Fruit fly (Drosophila melanogaster) whole organism, embryonic: ENCODE data around the gene CG14024.
A peak's percentile ranks its signal among the peaks of the same experiment; 100 is the strongest.

Experiments used
- Adf1 ChIP-seq: fragments of 200-800 bp; sonication (Bioruptor generic); IDR thresholded peaks from 2 replicates; pipeline ENCODE4 v1.3.6; 2022; ENCODE audit warnings: missing biosample characterization, missing genetic modification characterization
- Aef1 ChIP-seq: fragments of 200-800 bp; sonication (Bioruptor generic); IDR thresholded peaks from 3 replicates; pipeline ENCODE4 v1.3.6; 2022; ENCODE audit warnings: missing biosample characterization, missing genetic modification characterization
- Asciz ChIP-seq: fragments of 200-800 bp; sonication (Bioruptor generic); optimal IDR thresholded peaks from 2 replicates; lab custom pipeline; 2017; ENCODE audit warnings: missing biosample characterization, mild to moderate bottlenecking, missing genetic modification characterization, missing genetic modification reagents
- Awh ChIP-seq: fragments of 200-800 bp; sonication (Bioruptor generic); IDR thresholded peaks from 2 replicates; pipeline ENCODE4, ENCODE4 v1.3.6; 2022; ENCODE audit warnings: missing biosample characterization, missing genetic modification characterization
- CG10543 ChIP-seq: fragments of 200-800 bp; sonication (Bioruptor generic); optimal IDR thresholded peaks from 3 replicates; lab custom pipeline; 2017; ENCODE audit warnings: missing biosample characterization, mild to moderate bottlenecking, missing genetic modification characterization, moderate library complexity
- CG11504 ChIP-seq: fragments of 200-800 bp; sonication (Bioruptor generic); optimal IDR thresholded peaks from 3 replicates; lab custom pipeline; 2019; ENCODE audit warnings: missing biosample characterization, mild to moderate bottlenecking, missing genetic modification characterization, moderate library complexity
- CG12071 ChIP-seq: fragments of 200-800 bp; sonication (Bioruptor generic); optimal IDR thresholded peaks from 3 replicates; lab custom pipeline; 2018; ENCODE audit warnings: missing biosample characterization, mild to moderate bottlenecking, missing genetic modification characterization
- CG12744 ChIP-seq: fragments of 200-800 bp; sonication (Bioruptor generic); optimal IDR thresholded peaks from 2 replicates; lab custom pipeline; 2016; ENCODE audit warnings: missing biosample characterization, missing genetic modification characterization
- CG15011 ChIP-seq: fragments of 200-800 bp; sonication (Bioruptor generic); optimal IDR thresholded peaks from 3 replicates; lab custom pipeline; 2018; ENCODE audit warnings: missing biosample characterization, mild to moderate bottlenecking, missing genetic modification characterization
- CG15601 ChIP-seq: fragments of 200-800 bp; sonication (Bioruptor generic); optimal IDR thresholded peaks from 3 replicates; lab custom pipeline; 2019; ENCODE audit warnings: missing biosample characterization, mild to moderate bottlenecking, missing genetic modification characterization, moderate library complexity
- CG1603 ChIP-seq: fragments of 200-800 bp; sonication (Bioruptor generic); optimal IDR thresholded peaks from 2 replicates; lab custom pipeline; 2019; ENCODE audit warnings: missing biosample characterization, mild to moderate bottlenecking, missing genetic modification characterization, moderate library complexity
- CG1832 ChIP-seq: fragments of 200-800 bp; sonication (Bioruptor generic); optimal IDR thresholded peaks from 2 replicates; lab custom pipeline; 2017; ENCODE audit warnings: missing biosample characterization, mild to moderate bottlenecking, missing genetic modification characterization, inconsistent platforms
- CG18476 ChIP-seq: fragments of 200-800 bp; sonication (Bioruptor generic); optimal IDR thresholded peaks from 2 replicates; lab custom pipeline; 2016; ENCODE audit warnings: missing biosample characterization, mild to moderate bottlenecking, missing genetic modification characterization
- CG3065 ChIP-seq: fragments of 200-800 bp; sonication (Bioruptor generic); optimal IDR thresholded peaks from 2 replicates; lab custom pipeline; 2016; ENCODE audit warnings: missing biosample characterization, missing genetic modification characterization
- CG33213 ChIP-seq: fragments of 200-800 bp; sonication (Bioruptor generic); optimal IDR thresholded peaks from 3 replicates; lab custom pipeline; 2016; ENCODE audit warnings: missing biosample characterization, missing genetic modification characterization
- CG3407 ChIP-seq: fragments of 200-800 bp; sonication (Bioruptor generic); optimal IDR thresholded peaks from 2 replicates; lab custom pipeline; 2018; ENCODE audit warnings: missing biosample characterization, mild to moderate bottlenecking, missing genetic modification characterization
- CG34224 ChIP-seq: fragments of 200-800 bp; sonication (Bioruptor generic); IDR thresholded peaks from 3 replicates; pipeline ENCODE4 v1.3.6; 2022; ENCODE audit warnings: missing biosample characterization, missing genetic modification characterization; ENCODE audit not compliant: partially characterized antibody
- CG4707 ChIP-seq: fragments of 200-800 bp; sonication (Bioruptor generic); optimal IDR thresholded peaks from 2 replicates; lab custom pipeline; 2018; ENCODE audit warnings: missing biosample characterization, mild to moderate bottlenecking, missing genetic modification characterization, moderate library complexity
- CG6254 ChIP-seq: fragments of 200-800 bp; sonication (Bioruptor generic); optimal IDR thresholded peaks from 3 replicates; lab custom pipeline; 2017; ENCODE audit warnings: mild to moderate bottlenecking, missing biosample characterization, missing genetic modification reagents, missing genetic modification characterization
- CG6683 ChIP-seq: fragments of 200-800 bp; sonication (Bioruptor generic); optimal IDR thresholded peaks from 2 replicates; lab custom pipeline; 2017; ENCODE audit warnings: missing biosample characterization, mild to moderate bottlenecking, missing genetic modification characterization, missing genetic modification reagents
- CG7357 ChIP-seq: fragments of 200-800 bp; sonication (Bioruptor generic); IDR thresholded peaks from 3 replicates; pipeline ENCODE4 v1.3.6; 2022; ENCODE audit warnings: missing biosample characterization, missing genetic modification characterization
- CG7839 ChIP-seq: fragments of 200-800 bp; sonication (Bioruptor generic); optimal IDR thresholded peaks from 3 replicates; lab custom pipeline; 2018; ENCODE audit warnings: missing biosample characterization, mild to moderate bottlenecking, missing genetic modification characterization, moderate library complexity
- CoRest ChIP-seq: fragments of 200-800 bp; sonication (Bioruptor generic); optimal IDR thresholded peaks from 3 replicates; lab custom pipeline; 2018; ENCODE audit warnings: missing biosample characterization, mild to moderate bottlenecking, missing genetic modification characterization, moderate library complexity
- CrebB ChIP-seq: fragments of 200-800 bp; sonication (Bioruptor generic); optimal IDR thresholded peaks from 3 replicates; lab custom pipeline; 2018; ENCODE audit warnings: missing biosample characterization, mild to moderate bottlenecking, missing genetic modification characterization
- Dbx ChIP-seq: fragments of 200-800 bp; sonication (Bioruptor generic); IDR thresholded peaks from 3 replicates; pipeline ENCODE4 v1.3.6; 2022; ENCODE audit warnings: missing biosample characterization, missing genetic modification characterization
- Dip3 ChIP-seq: fragments of 200-800 bp; sonication (Bioruptor generic); optimal IDR thresholded peaks from 3 replicates; lab custom pipeline; 2016; ENCODE audit warnings: missing biosample characterization, missing genetic modification characterization
- Hey ChIP-seq: fragments of 200-800 bp; sonication (Bioruptor generic); optimal IDR thresholded peaks from 3 replicates; lab custom pipeline; 2018; ENCODE audit warnings: missing biosample characterization, mild to moderate bottlenecking, missing genetic modification characterization
- Lim3 ChIP-seq: fragments of 200-800 bp; sonication (Bioruptor generic); IDR thresholded peaks from 2 replicates; pipeline ENCODE4 v1.3.6; 2022; ENCODE audit warnings: missing biosample characterization, missing genetic modification characterization
- MBD-R2 ChIP-seq: fragments of 200-800 bp; sonication (Bioruptor generic); IDR thresholded peaks from 2 replicates; pipeline ENCODE4 v1.3.6; 2022; ENCODE audit warnings: missing biosample characterization, missing genetic modification characterization
- Ptx1 ChIP-seq: fragments of 200-800 bp; sonication (Bioruptor generic); IDR thresholded peaks from 2 replicates; pipeline ENCODE4 v1.3.6; 2022; ENCODE audit warnings: missing biosample characterization, missing genetic modification characterization
- Rfx ChIP-seq: fragments of 200-800 bp; sonication (Bioruptor generic); IDR thresholded peaks from 2 replicates; pipeline ENCODE4 v1.3.6; 2022; ENCODE audit warnings: missing biosample characterization, missing genetic modification characterization
- Sox102F ChIP-seq: fragments of 200-800 bp; sonication (Bioruptor generic); optimal IDR thresholded peaks from 2 replicates; lab custom pipeline; 2018; ENCODE audit warnings: missing biosample characterization, mild to moderate bottlenecking, missing genetic modification characterization, moderate library complexity
- Usf ChIP-seq: fragments of 200-800 bp; sonication (Bioruptor generic); optimal IDR thresholded peaks from 2 replicates; lab custom pipeline; 2017; ENCODE audit warnings: missing genotype, missing biosample characterization, missing genetic modification characterization
- ap ChIP-seq: fragments of 200-800 bp; sonication (Bioruptor generic); IDR thresholded peaks from 2 replicates; pipeline ENCODE4 v1.3.6; 2022; ENCODE audit warnings: missing biosample characterization, missing genetic modification characterization
- az2 ChIP-seq: fragments of 200-800 bp; sonication (Bioruptor generic); optimal IDR thresholded peaks from 3 replicates; lab custom pipeline; 2016; ENCODE audit warnings: missing biosample characterization, missing genetic modification characterization
- corto ChIP-seq: fragments of 200-800 bp; sonication (Bioruptor generic); optimal IDR thresholded peaks from 2 replicates; lab custom pipeline; 2016; ENCODE audit warnings: missing biosample characterization, mild to moderate bottlenecking, missing genetic modification characterization, moderate library complexity
- cwo ChIP-seq: fragments of 200-800 bp; sonication (Bioruptor generic); optimal IDR thresholded peaks from 3 replicates; lab custom pipeline; 2017; ENCODE audit warnings: missing biosample characterization, missing genetic modification characterization, mild to moderate bottlenecking, moderate library complexity, missing genetic modification reagents
- dmrt99B ChIP-seq: fragments of 200-800 bp; sonication (Bioruptor generic); optimal IDR thresholded peaks from 2 replicates; lab custom pipeline; 2018; ENCODE audit warnings: missing biosample characterization, mild to moderate bottlenecking, missing genetic modification characterization, moderate library complexity
- exex ChIP-seq: fragments of 200-800 bp; sonication (Bioruptor generic); optimal IDR thresholded peaks from 4 replicates; lab custom pipeline; 2018; ENCODE audit warnings: missing biosample characterization, mild to moderate bottlenecking, missing genetic modification characterization, moderate library complexity
- eyg ChIP-seq: fragments of 200-800 bp; sonication (Bioruptor generic); optimal IDR thresholded peaks from 3 replicates; lab custom pipeline; 2016; ENCODE audit warnings: missing biosample characterization, missing genetic modification characterization
- fd64A ChIP-seq: fragments of 200-800 bp; sonication (Bioruptor generic); optimal IDR thresholded peaks from 3 replicates; lab custom pipeline; 2018; ENCODE audit warnings: missing biosample characterization, mild to moderate bottlenecking, missing genetic modification characterization
- ham ChIP-seq: fragments of 200-800 bp; sonication (Bioruptor generic); IDR thresholded peaks from 2 replicates; pipeline ENCODE4 v1.3.6; 2022; ENCODE audit warnings: missing biosample characterization, missing genetic modification characterization
- kay ChIP-seq: fragments of 200-800 bp; sonication (Bioruptor generic); optimal IDR thresholded peaks from 2 replicates; lab custom pipeline; 2016; ENCODE audit warnings: missing biosample characterization, missing genetic modification characterization
- lab ChIP-seq: fragments of 200-800 bp; sonication (Bioruptor generic); optimal IDR thresholded peaks from 3 replicates; lab custom pipeline; 2017; ENCODE audit warnings: missing biosample characterization, missing genetic modification characterization, mild to moderate bottlenecking, moderate library complexity, missing genetic modification reagents
- nerfin-1 ChIP-seq: fragments of 200-800 bp; sonication (Bioruptor generic); optimal IDR thresholded peaks from 3 replicates; lab custom pipeline; 2019; ENCODE audit warnings: missing biosample characterization, mild to moderate bottlenecking, missing genetic modification characterization, moderate library complexity
- onecut ChIP-seq: fragments of 200-800 bp; sonication (Bioruptor generic); IDR thresholded peaks from 2 replicates; pipeline ENCODE4 v1.3.6; 2022; ENCODE audit warnings: missing biosample characterization, missing genetic modification characterization
- phol ChIP-seq: fragments of 200-800 bp; sonication (Bioruptor generic); optimal IDR thresholded peaks from 3 replicates; lab custom pipeline; 2018; ENCODE audit warnings: missing biosample characterization, mild to moderate bottlenecking, missing genetic modification characterization, moderate library complexity
- sens ChIP-seq: fragments of 200-800 bp; sonication (Bioruptor generic); peaks from one replicate; lab custom pipeline; 2016; ENCODE audit warnings: missing biosample characterization, missing genetic modification characterization
- so ChIP-seq: fragments of 200-800 bp; sonication (Bioruptor generic); IDR thresholded peaks from 3 replicates; pipeline ENCODE4 v1.3.6; 2022; ENCODE audit warnings: missing biosample characterization, missing genetic modification characterization
- sug ChIP-seq: fragments of 200-800 bp; optimal IDR thresholded peaks from 2 replicates; lab custom pipeline; 2019; ENCODE audit warnings: missing biosample characterization, mild to moderate bottlenecking, missing genetic modification characterization, moderate library complexity

CG14024 gene

DNA sequence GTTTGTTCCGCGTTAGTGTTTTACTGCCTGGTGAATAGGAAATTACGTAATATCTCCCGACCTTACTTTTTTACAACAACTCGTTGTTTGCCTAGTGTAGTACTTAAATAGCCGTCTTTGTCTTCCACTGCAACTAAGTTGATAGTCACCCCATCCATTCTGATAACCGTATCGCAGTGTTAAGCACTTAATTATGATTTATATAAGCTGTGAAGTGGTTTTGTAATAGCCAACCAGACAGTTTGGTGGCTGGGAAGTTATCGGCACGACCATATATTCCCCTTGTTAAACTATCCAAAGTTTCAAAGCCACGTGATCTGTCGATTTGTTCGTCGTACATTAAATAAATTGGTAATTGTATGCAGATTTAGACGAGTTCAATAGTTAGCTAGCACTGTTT, 10.3 kb downstream of the CG14024 start (continued):
- TF ChIP-seq Hey (tag; lab: Kevin White, UChicago) (peak; percentile 2), lab (GFP tag; lab: Kevin White, UChicago) (peak; percentile 24), CG6683 (no peak), Dip3 (GFP tag; lab: Kevin White, UChicago) (no peak), Rfx (GFP tag; lab: Robert Waterston, UW) (no peak), CG34224 (GFP tag; lab: Robert Waterston, UW) (no peak), sug (tag; lab: Kevin White, UChicago) (peak; percentile 29), sens (GFP tag; lab: Kevin White, UChicago) (no peak), CG1603 (no peak), CG33213 (no peak), Usf (no peak), Ptx1 (GFP tag; lab: Robert Waterston, UW) (no peak), ap (GFP tag; lab: Robert Waterston, UW) (no peak), Aef1 (no peak), corto (no peak), cwo (GFP tag; lab: Kevin White, UChicago) (no peak), CG12744 (GFP tag; lab: Kevin White, UChicago) (no peak), CG15601 (no peak), exex (peak; percentile 81), az2 (no peak), eyg (no peak), Dbx (no peak), so (GFP tag; lab: Robert Waterston, UW) (no peak), Lim3 (GFP tag; lab: Robert Waterston, UW) (no peak), CrebB (no peak), CG7357 (GFP tag; lab: Robert Waterston, UW) (no peak), CoRest (no peak), CG18476 (GFP tag; lab: Kevin White, UChicago) (no peak), dmrt99B (tag; lab: Kevin White, UChicago) (no peak), CG1832 (GFP tag; lab: Kevin White, UChicago) (no peak), CG3065 (GFP tag; lab: Kevin White, UChicago) (no peak), ham (GFP tag; lab: Robert Waterston, UW) (no peak)

DNA sequence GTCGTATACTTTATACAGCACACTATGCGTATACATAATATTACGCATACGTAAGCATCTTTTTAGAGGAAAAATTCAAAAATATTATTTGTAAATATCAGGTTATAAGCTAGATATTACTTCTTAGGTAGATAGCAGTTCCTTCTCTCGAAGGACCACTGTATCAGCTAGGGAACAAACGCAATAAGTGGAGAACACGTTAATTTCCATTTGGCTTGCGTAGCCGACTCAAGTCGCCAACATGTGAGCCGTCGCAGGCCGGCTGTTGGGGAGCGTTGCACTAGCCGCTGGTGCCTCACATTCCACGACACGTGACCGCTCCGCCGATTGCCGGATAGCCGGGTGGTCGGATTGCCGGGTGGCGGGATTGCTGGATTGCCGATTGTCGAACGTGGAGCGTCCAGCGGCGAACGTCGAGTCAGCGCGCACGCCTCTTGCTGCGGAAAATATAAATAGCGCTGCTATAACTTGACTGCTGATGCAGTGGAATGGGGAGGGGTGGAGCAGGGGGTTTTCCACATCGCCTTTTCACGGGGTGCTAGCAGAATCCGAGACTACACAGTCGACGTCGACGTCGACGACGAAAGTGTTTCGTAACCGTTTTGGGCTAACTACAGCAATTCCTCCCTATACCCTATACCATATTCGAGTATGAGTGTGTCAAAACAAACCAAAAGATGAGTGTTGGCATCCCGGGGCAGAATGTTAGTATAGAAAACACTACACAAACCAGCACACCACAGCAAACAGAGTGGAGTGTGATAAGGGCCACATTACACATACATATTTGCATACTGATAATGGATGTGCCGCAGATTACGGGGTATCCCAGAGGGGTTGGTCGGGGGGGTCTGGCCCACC, 11.4 kb downstream of the CG14024 start:
- TF ChIP-seq CG3407: peak; percentile 36
- peak; percentile 4 for TF ChIP-seq sug (tag; lab: Kevin White, UChicago)
- peak; percentile 64 for TF ChIP-seq CG12071
- TF ChIP-seq CoRest: no peak
- TF ChIP-seq Sox102F (GFP tag; lab: Kevin White, UChicago): peak; percentile 21
- TF ChIP-seq MBD-R2 (GFP tag; lab: Robert Waterston, UW): no peak
- peak; percentile 19 for TF ChIP-seq phol (tag; lab: Kevin White, UChicago)
- TF ChIP-seq CG7839: peak; percentile 6
- 0 out of 2 replicates have a peak, but pooled peaks have one; percentile 14 for TF ChIP-seq Ptx1 (GFP tag; lab: Robert Waterston, UW)
- TF ChIP-seq fd64A: peak; percentile 59
- TF ChIP-seq onecut (GFP tag; lab: Robert Waterston, UW): peak; percentile 21; the same call in 1 of the 2 replicates
- peak; percentile 29 for TF ChIP-seq CG6254 (GFP tag; lab: Kevin White, UChicago)
- TF ChIP-seq Adf1 (GFP tag; lab: Robert Waterston, UW): peak; percentile 61
- TF ChIP-seq nerfin-1 (tag; lab: Kevin White, UChicago): peak; percentile 14
- TF ChIP-seq Asciz (GFP tag; lab: Kevin White, UChicago): peak; percentile 37
- TF ChIP-seq CG15011 (GFP tag; lab: Kevin White, UChicago): peak; percentile 0
- TF ChIP-seq sens (GFP tag; lab: Kevin White, UChicago): peak; percentile 84
- TF ChIP-seq kay (GFP tag; lab: Kevin White, UChicago): peak; percentile 41
- no peak for TF ChIP-seq CG4707 (GFP tag; lab: Kevin White, UChicago)
- TF ChIP-seq CG10543: peak; percentile 47
- TF ChIP-seq CG11504 (tag; lab: Kevin White, UChicago): peak; percentile 24
- TF ChIP-seq Awh (GFP tag; lab: Robert Waterston, UW): peak; percentile 45; the same call in 1 of the 2 replicates
